Worm (Caenorhabditis elegans): ENCODE results near the gene let-858.

DNA sequence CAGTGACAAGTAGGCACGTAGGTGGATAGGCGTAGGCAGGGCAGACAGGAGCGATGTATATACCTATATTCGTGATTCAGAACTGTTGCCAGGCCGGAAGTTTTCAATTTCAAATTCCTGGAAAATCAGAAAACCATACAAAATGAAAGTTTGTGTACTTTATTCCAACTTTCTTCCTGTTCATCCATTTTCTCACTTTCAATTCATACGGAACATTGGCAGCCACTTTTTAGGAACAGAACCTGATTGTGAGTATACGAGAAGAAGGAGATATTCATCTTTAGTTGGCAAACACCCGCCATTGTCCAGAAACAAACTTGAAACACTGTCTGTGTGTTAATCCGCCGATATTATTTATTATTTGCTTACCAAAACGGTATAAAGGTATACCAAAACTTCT is 13.6 kb downstream of the let-858 start, which contains the start of gene srlf-15:
- no peak for TF ChIP-seq swsn-7 (tag; optimal IDR thresholded peaks at IDR 0.05)
- TF ChIP-seq mdl-1 (tag; optimal IDR thresholded peaks at IDR 0.05), result no peak
- TF ChIP-seq sptf-1 (tag; optimal IDR thresholded peaks at IDR 0.05), result no peak
- TF ChIP-seq skn-1 (tag; optimal IDR thresholded peaks at IDR 0.05), result no peak
